Worm (Caenorhabditis elegans) whole organism, mixed stage, embryonic: ENCODE measurements around the gene Y75B12B.1.

Experiments used
- M03D4.4 ChIP-seq: sonication (generic microtip); optimal IDR thresholded peaks from 2 replicates; lab custom pipeline; 2017; ENCODE audit warnings: mild to moderate bottlenecking, missing genetic modification characterization, missing compliant biosample characterization
- bed-3 ChIP-seq: fragments of 200-800 bp; sonication (Bioruptor generic); optimal IDR thresholded peaks from 3 replicates; lab custom pipeline; 2018; ENCODE audit warnings: mild to moderate bottlenecking, missing genetic modification characterization, moderate library complexity, missing compliant biosample characterization
- blmp-1 ChIP-seq: fragments of 150-350 bp; optimal IDR thresholded peaks from 2 replicates; lab custom pipeline; 2014; ENCODE audit warnings: missing biosample characterization, missing genetic modification characterization
- ceh-39 ChIP-seq: fragments of 150-350 bp; optimal IDR thresholded peaks from 2 replicates; lab custom pipeline; 2014; ENCODE audit warnings: missing biosample characterization, missing genetic modification characterization
- ceh-43 ChIP-seq: fragments of 200-800 bp; sonication (Bioruptor generic); optimal IDR thresholded peaks from 2 replicates; lab custom pipeline; 2018; ENCODE audit warnings: mild to moderate bottlenecking, missing genetic modification characterization, moderate library complexity, missing compliant biosample characterization
- ceh-83 ChIP-seq: fragments of 200-800 bp; sonication (Bioruptor generic); optimal IDR thresholded peaks from 2 replicates; lab custom pipeline; 2018; ENCODE audit warnings: mild to moderate bottlenecking, missing genetic modification characterization, missing compliant biosample characterization
- ces-1 ChIP-seq: fragments of 150-350 bp; optimal IDR thresholded peaks from 2 replicates; lab custom pipeline; 2014; ENCODE audit warnings: missing biosample characterization, missing genetic modification reagents, missing genetic modification characterization
- cnd-1 ChIP-seq: fragments of 200-800 bp; sonication (Bioruptor generic); optimal IDR thresholded peaks from 2 replicates; lab custom pipeline; 2018; ENCODE audit warnings: mild to moderate bottlenecking, missing genetic modification characterization, missing compliant biosample characterization
- drap-1 ChIP-seq: fragments of 200-800 bp; sonication (Bioruptor generic); optimal IDR thresholded peaks from 3 replicates; lab custom pipeline; 2018; ENCODE audit warnings: mild to moderate bottlenecking, missing genetic modification characterization, missing compliant biosample characterization
- elt-3 ChIP-seq: fragments of 150-350 bp; optimal IDR thresholded peaks from 2 replicates; lab custom pipeline; 2014; ENCODE audit warnings: missing biosample characterization, missing genetic modification characterization
- flh-1 ChIP-seq: fragments of 200-800 bp; sonication (Bioruptor generic); optimal IDR thresholded peaks from 2 replicates; lab custom pipeline; 2018; ENCODE audit warnings: mild to moderate bottlenecking, missing genetic modification characterization, moderate library complexity, missing compliant biosample characterization
- ham-2 ChIP-seq: fragments of 200-800 bp; sonication (Bioruptor generic); optimal IDR thresholded peaks from 2 replicates; lab custom pipeline; 2018; ENCODE audit warnings: mild to moderate bottlenecking, missing genetic modification characterization, missing compliant biosample characterization
- hlh-1 ChIP-seq: fragments of 150-350 bp; optimal IDR thresholded peaks from 2 replicates; lab custom pipeline; 2014; ENCODE audit warnings: missing biosample characterization, missing genetic modification reagents, missing genetic modification characterization
- lin-13 ChIP-seq: fragments of 150-350 bp; optimal IDR thresholded peaks from 2 replicates; lab custom pipeline; 2014; ENCODE audit warnings: missing biosample characterization, missing genetic modification characterization
- lin-32 ChIP-seq: fragments of 200-800 bp; sonication (Bioruptor generic); optimal IDR thresholded peaks from 2 replicates; lab custom pipeline; 2018; ENCODE audit warnings: mild to moderate bottlenecking, missing genetic modification characterization, missing compliant biosample characterization
- lsy-2 ChIP-seq: fragments of 150-350 bp; optimal IDR thresholded peaks from 2 replicates; lab custom pipeline; 2014; ENCODE audit warnings: missing biosample characterization, missing genetic modification characterization
- mab-5 ChIP-seq: fragments of 150-350 bp; optimal IDR thresholded peaks from 2 replicates; lab custom pipeline; 2014; ENCODE audit warnings: missing biosample characterization, missing genetic modification characterization
- mep-1 ChIP-seq: fragments of 150-350 bp; optimal IDR thresholded peaks from 2 replicates; lab custom pipeline; 2017; ENCODE audit warnings: missing biosample characterization, missing genetic modification reagents, missing genetic modification characterization, inconsistent platforms
- mls-2 ChIP-seq: sonication (generic microtip); optimal IDR thresholded peaks from 2 replicates; lab custom pipeline; 2016; ENCODE audit warnings: mild to moderate bottlenecking, missing genetic modification characterization, moderate library complexity, missing compliant biosample characterization
- nhr-12 ChIP-seq: fragments of 150-350 bp; optimal IDR thresholded peaks from 2 replicates; lab custom pipeline; 2014; ENCODE audit warnings: missing biosample characterization, missing genetic modification characterization
- nhr-2 ChIP-seq: fragments of 150-350 bp; optimal IDR thresholded peaks from 2 replicates; lab custom pipeline; 2014; ENCODE audit warnings: missing biosample characterization, missing genetic modification characterization
- nhr-237 ChIP-seq: fragments of 150-350 bp; optimal IDR thresholded peaks from 2 replicates; lab custom pipeline; 2014; ENCODE audit warnings: missing biosample characterization, missing genetic modification characterization
- nhr-28 ChIP-seq: fragments of 150-350 bp; optimal IDR thresholded peaks from 2 replicates; lab custom pipeline; 2014; ENCODE audit warnings: missing biosample characterization, missing genetic modification characterization
- nhr-76 ChIP-seq: sonication (generic microtip); optimal IDR thresholded peaks from 2 replicates; lab custom pipeline; 2017; ENCODE audit warnings: missing biosample characterization, missing genetic modification characterization
- pha-4 ChIP-seq: fragments of 150-350 bp; optimal IDR thresholded peaks from 2 replicates; lab custom pipeline; 2018; ENCODE audit warnings: missing biosample characterization, missing genetic modification reagents, missing genetic modification characterization
- sem-2 ChIP-seq: fragments of 200-800 bp; sonication (Bioruptor generic); optimal IDR thresholded peaks from 2 replicates; lab custom pipeline; 2018; ENCODE audit warnings: mild to moderate bottlenecking, missing genetic modification characterization, missing compliant biosample characterization
- snpc-4 ChIP-seq: fragments of 150-350 bp; optimal IDR thresholded peaks from 2 replicates; lab custom pipeline; 2014; ENCODE audit warnings: missing biosample characterization, missing genetic modification characterization
- sptf-1 ChIP-seq: sonication (generic microtip); optimal IDR thresholded peaks from 2 replicates; lab custom pipeline; 2017; ENCODE audit warnings: mild to moderate bottlenecking, missing genetic modification characterization, moderate library complexity, missing compliant biosample characterization
- tbx-8 ChIP-seq: fragments of 200-800 bp; sonication (Bioruptor generic); optimal IDR thresholded peaks from 2 replicates; lab custom pipeline; 2018; ENCODE audit warnings: mild to moderate bottlenecking, missing genetic modification characterization, moderate library complexity, missing compliant biosample characterization
- unc-120 ChIP-seq: sonication (generic microtip); optimal IDR thresholded peaks from 2 replicates; lab custom pipeline; 2017; ENCODE audit warnings: missing genetic modification characterization, missing compliant biosample characterization; ENCODE audit not compliant: poor library complexity, severe bottlenecking
- unc-39 ChIP-seq: fragments of 150-350 bp; optimal IDR thresholded peaks from 2 replicates; lab custom pipeline; 2014; ENCODE audit warnings: missing biosample characterization, missing genetic modification characterization
- unc-62 ChIP-seq: fragments of 150-350 bp; optimal IDR thresholded peaks from 2 replicates; lab custom pipeline; 2014; ENCODE audit warnings: missing biosample characterization, missing genetic modification reagents, missing genetic modification characterization
- zip-8 ChIP-seq: fragments of 150-350 bp; optimal IDR thresholded peaks from 2 replicates; lab custom pipeline; 2014; ENCODE audit warnings: missing biosample characterization, missing genetic modification characterization
- ztf-11 ChIP-seq: fragments of 150-350 bp; optimal IDR thresholded peaks from 2 replicates; lab custom pipeline; 2014; ENCODE audit warnings: missing biosample characterization, missing genetic modification characterization

Y75B12B.1 gene

ce11 chrV:15186259-15186927 lies 1.9 kb downstream of the Y75B12B.1 start, which contains the start of gene Y75B12B.3:
TSS of gene Y75B12B.3 (minus strand) at chrV:15186279.
- no peak for TF ChIP-seq elt-3 (tag; lab: Kevin White, UChicago)
- no peak for TF ChIP-seq lsy-2
- no peak for TF ChIP-seq unc-39
- TF ChIP-seq tbx-8 (GFP tag; lab: Kevin White, UChicago): no peak
- no peak for TF ChIP-seq lin-32 (GFP tag; lab: Kevin White, UChicago)
- no peak for TF ChIP-seq nhr-12 (tag; lab: Kevin White, UChicago)
- no peak for TF ChIP-seq drap-1 (GFP tag; lab: Kevin White, UChicago)
- TF ChIP-seq, all 35 proteins: peak for 0

ce11 chrV:15187083-15188057 lies 2.9 kb downstream of the Y75B12B.1 start, which contains the start of the genes cyn-7 and bath-36:
TSS of gene cyn-7 (minus strand) at chrV:15187378.
TSS of gene bath-36 (plus strand) at chrV:15187888.
- TF ChIP-seq snpc-4: no peak
- TF ChIP-seq unc-39: no peak
- no peak for TF ChIP-seq lin-32 (GFP tag; lab: Kevin White, UChicago)
- no peak for TF ChIP-seq nhr-76
- no peak for TF ChIP-seq ceh-39
- TF ChIP-seq unc-62 (GFP tag; lab: Kevin White, UChicago): no peak
- no peak for TF ChIP-seq ceh-43 (GFP tag; lab: Kevin White, UChicago)
- TF ChIP-seq lin-13 (tag; lab: Kevin White, UChicago): peak; percentile 77
- no peak for TF ChIP-seq flh-1 (GFP tag; lab: Kevin White, UChicago)
- no peak for TF ChIP-seq zip-8 (tag; lab: Kevin White, UChicago)
- peak; percentile 1 for TF ChIP-seq nhr-237 (tag; lab: Kevin White, UChicago)
- TF ChIP-seq sptf-1 (tag; lab: Kevin White, UChicago): peak; percentile 7
- no peak for TF ChIP-seq nhr-12 (tag; lab: Kevin White, UChicago)
- TF ChIP-seq mls-2 (tag; lab: Kevin White, UChicago): no peak
- no peak for TF ChIP-seq nhr-28 (tag; lab: Kevin White, UChicago)
- TF ChIP-seq blmp-1: peak; percentile 13
- TF ChIP-seq ztf-11 (tag; lab: Kevin White, UChicago): no peak
- TF ChIP-seq pha-4 (tag; lab: Kevin White, UChicago): peak; percentile 92
- no peak for TF ChIP-seq tbx-8 (GFP tag; lab: Kevin White, UChicago)
- TF ChIP-seq mep-1 (tag; lab: Kevin White, UChicago): peak; percentile 56
- peak; percentile 54 for TF ChIP-seq lsy-2
- TF ChIP-seq M03D4.4 (tag; lab: Kevin White, UChicago): no peak
- no peak for TF ChIP-seq cnd-1
- TF ChIP-seq ces-1 (GFP tag; lab: Kevin White, UChicago): peak; percentile 68
- TF ChIP-seq unc-120 (tag; lab: Kevin White, UChicago): peak; percentile 27
- no peak for TF ChIP-seq bed-3 (GFP tag; lab: Kevin White, UChicago)
- no peak for TF ChIP-seq nhr-2
- TF ChIP-seq sem-2: no peak
- TF ChIP-seq ceh-83 (GFP tag; lab: Kevin White, UChicago): no peak
- no peak for TF ChIP-seq ham-2
- no peak for TF ChIP-seq elt-3 (tag; lab: Kevin White, UChicago)
- TF ChIP-seq drap-1 (GFP tag; lab: Kevin White, UChicago): peak; percentile 22
- TF ChIP-seq hlh-1 (tag; lab: Kevin White, UChicago): no peak
- TF ChIP-seq mab-5: no peak

- TF ChIP-seq lin-13 (tag; lab: Kevin White, UChicago) (peak; percentile 58), ham-2 (no peak), ceh-39 (peak; percentile 26), lsy-2 (peak; percentile 83), hlh-1 (tag; lab: Kevin White, UChicago) (peak; percentile 18), nhr-237 (tag; lab: Kevin White, UChicago) (peak; percentile 71), mep-1 (tag; lab: Kevin White, UChicago) (peak; percentile 78), pha-4 (tag; lab: Kevin White, UChicago) (peak; percentile 77), snpc-4 (no peak), blmp-1 (no peak), ces-1 (GFP tag; lab: Kevin White, UChicago) (peak; percentile 81)
These were observed 5.1 kb downstream of the Y75B12B.1 start, which contains the start of gene cyn-3 for ce11 chrV:15189567-15189966. TSS of gene cyn-3 (plus strand) at chrV:15189927.
